Fruit fly (Drosophila melanogaster) whole organism, embryonic: ENCODE data around the gene CG10347.

ENCODE experiments used
- Ada2b ChIP-seq: fragments of 200-800 bp; sonication (Bioruptor generic); IDR thresholded peaks from 2 replicates; pipeline ENCODE4 v1.3.6; 2022; ENCODE audit warnings: missing biosample characterization, missing genetic modification characterization
- Antp ChIP-seq: fragments of 200-800 bp; sonication (Bioruptor generic); optimal IDR thresholded peaks from 3 replicates; lab custom pipeline; 2016; ENCODE audit warnings: missing biosample characterization, missing genetic modification characterization
- BtbVII ChIP-seq: fragments of 200-800 bp; sonication (Bioruptor generic); optimal IDR thresholded peaks from 3 replicates; lab custom pipeline; 2017; ENCODE audit warnings: missing biosample characterization, mild to moderate bottlenecking, missing genetic modification characterization
- CG10959 ChIP-seq: fragments of 200-800 bp; sonication (Bioruptor generic); IDR thresholded peaks from 2 replicates; pipeline ENCODE4 v1.3.6; 2022; ENCODE audit warnings: missing biosample characterization, missing genetic modification characterization
- CG12155 ChIP-seq: fragments of 200-800 bp; sonication (Bioruptor generic); optimal IDR thresholded peaks from 3 replicates; lab custom pipeline; 2016; ENCODE audit warnings: missing biosample characterization, missing genetic modification characterization
- CG13424 ChIP-seq: fragments of 200-800 bp; sonication (Bioruptor generic); optimal IDR thresholded peaks from 2 replicates; lab custom pipeline; 2019; ENCODE audit warnings: missing biosample characterization, mild to moderate bottlenecking, missing genetic modification characterization, moderate library complexity
- CG17912 ChIP-seq: fragments of 200-800 bp; sonication (Bioruptor generic); optimal IDR thresholded peaks from 2 replicates; lab custom pipeline; 2018; ENCODE audit warnings: missing biosample characterization, mild to moderate bottlenecking, missing genetic modification characterization
- CG1832 ChIP-seq: fragments of 200-800 bp; sonication (Bioruptor generic); optimal IDR thresholded peaks from 2 replicates; lab custom pipeline; 2017; ENCODE audit warnings: missing biosample characterization, mild to moderate bottlenecking, missing genetic modification characterization, inconsistent platforms
- CG3065 ChIP-seq: fragments of 200-800 bp; sonication (Bioruptor generic); optimal IDR thresholded peaks from 2 replicates; lab custom pipeline; 2016; ENCODE audit warnings: missing biosample characterization, missing genetic modification characterization
- CG31365 ChIP-seq: fragments of 200-800 bp; sonication (Bioruptor generic); optimal IDR thresholded peaks from 2 replicates; lab custom pipeline; 2018; ENCODE audit warnings: missing biosample characterization, mild to moderate bottlenecking, missing genetic modification characterization
- CG3407 ChIP-seq: fragments of 200-800 bp; sonication (Bioruptor generic); optimal IDR thresholded peaks from 2 replicates; lab custom pipeline; 2018; ENCODE audit warnings: missing biosample characterization, mild to moderate bottlenecking, missing genetic modification characterization
- CG34376 ChIP-seq: fragments of 200-800 bp; sonication (Bioruptor generic); optimal IDR thresholded peaks from 2 replicates; lab custom pipeline; 2018; ENCODE audit warnings: missing biosample characterization, mild to moderate bottlenecking, missing genetic modification characterization
- CG42726 ChIP-seq: fragments of 200-800 bp; sonication (Bioruptor generic); IDR thresholded peaks from 2 replicates; pipeline ENCODE4 v1.3.6; 2022; ENCODE audit warnings: missing biosample characterization, missing genetic modification characterization; ENCODE audit not compliant: partially characterized antibody
- CG7556 ChIP-seq: fragments of 200-800 bp; sonication (Bioruptor generic); optimal IDR thresholded peaks from 2 replicates; lab custom pipeline; 2017; ENCODE audit warnings: missing biosample characterization, mild to moderate bottlenecking, missing genetic modification characterization
- CG9797 ChIP-seq: fragments of 200-800 bp; sonication (Bioruptor generic); optimal IDR thresholded peaks from 3 replicates; lab custom pipeline; 2018; ENCODE audit warnings: missing biosample characterization, mild to moderate bottlenecking, missing genetic modification characterization
- CG9932 ChIP-seq: fragments of 200-800 bp; sonication (Bioruptor generic); IDR thresholded peaks from 2 replicates; pipeline ENCODE4 v1.3.6; 2022; ENCODE audit warnings: missing biosample characterization, missing genetic modification characterization
- Chrac-16 ChIP-seq: fragments of 200-800 bp; sonication (Bioruptor generic); optimal IDR thresholded peaks from 3 replicates; lab custom pipeline; 2016; ENCODE audit warnings: missing biosample characterization, missing genetic modification characterization
- Dp ChIP-seq: fragments of 200-800 bp; sonication (Bioruptor generic); optimal IDR thresholded peaks from 2 replicates; lab custom pipeline; 2018; ENCODE audit warnings: missing biosample characterization, mild to moderate bottlenecking, missing genetic modification characterization, moderate library complexity
- Ets97D ChIP-seq: fragments of 200-800 bp; sonication (Bioruptor generic); optimal IDR thresholded peaks from 3 replicates; lab custom pipeline; 2016; ENCODE audit warnings: missing biosample characterization, missing genetic modification characterization
- Fer2 ChIP-seq: fragments of 200-800 bp; sonication (Bioruptor generic); optimal IDR thresholded peaks from 2 replicates; lab custom pipeline; 2018; ENCODE audit warnings: missing biosample characterization, mild to moderate bottlenecking, missing genetic modification characterization, moderate library complexity
- Gsc ChIP-seq: fragments of 200-800 bp; sonication (Bioruptor generic); IDR thresholded peaks from 2 replicates; pipeline ENCODE4 v1.3.6; 2022; ENCODE audit warnings: missing biosample characterization, missing genetic modification characterization
- Hr51 ChIP-seq, 2 experiments: fragments of 200-800 bp; sonication (Bioruptor generic); optimal IDR thresholded peaks; 2 replicates in 1 of 2; 3 replicates in 1 of 2; lab custom pipeline; 2016 to 2018; ENCODE audit warnings: missing biosample characterization in 2 of 2, missing genetic modification characterization in 2 of 2, mild to moderate bottlenecking in 1 of 2, moderate library complexity in 1 of 2
- Kr ChIP-seq: fragments of 200-800 bp; sonication (Bioruptor generic); optimal IDR thresholded peaks from 2 replicates; lab custom pipeline; 2017; ENCODE audit warnings: missing biosample characterization, mild to moderate bottlenecking, missing genetic modification characterization
- MBD-R2 ChIP-seq: fragments of 200-800 bp; sonication (Bioruptor generic); IDR thresholded peaks from 2 replicates; pipeline ENCODE4 v1.3.6; 2022; ENCODE audit warnings: missing biosample characterization, missing genetic modification characterization
- Med ChIP-seq: fragments of 200-800 bp; sonication (Bioruptor generic); peaks from one replicate; lab custom pipeline; 2016; ENCODE audit warnings: missing biosample characterization, missing genetic modification characterization, mild to moderate bottlenecking, inconsistent platforms, moderate library complexity
- Opbp ChIP-seq: fragments of 200-800 bp; sonication (Bioruptor generic); IDR thresholded peaks from 3 replicates; pipeline ENCODE4 v1.3.6; 2022; ENCODE audit warnings: missing biosample characterization, missing genetic modification characterization; ENCODE audit not compliant: partially characterized antibody
- Optix ChIP-seq: fragments of 200-800 bp; sonication (Bioruptor generic); IDR thresholded peaks from 3 replicates; pipeline ENCODE4 v1.3.6; 2022; ENCODE audit warnings: missing biosample characterization, missing genetic modification characterization
- Taf1 ChIP-seq: fragments of 200-800 bp; sonication (Bioruptor generic); IDR thresholded peaks from 2 replicates; pipeline ENCODE4 v1.3.6; 2022; ENCODE audit warnings: missing biosample characterization, missing genetic modification characterization
- Usf ChIP-seq: fragments of 200-800 bp; sonication (Bioruptor generic); optimal IDR thresholded peaks from 2 replicates; lab custom pipeline; 2017; ENCODE audit warnings: missing genotype, missing biosample characterization, missing genetic modification characterization
- Xbp1 ChIP-seq: fragments of 200-800 bp; sonication (Bioruptor generic); optimal IDR thresholded peaks from 3 replicates; lab custom pipeline; 2016; ENCODE audit warnings: missing biosample characterization, mild to moderate bottlenecking, missing genetic modification characterization
- ap ChIP-seq: fragments of 200-800 bp; sonication (Bioruptor generic); IDR thresholded peaks from 2 replicates; pipeline ENCODE4 v1.3.6; 2022; ENCODE audit warnings: missing biosample characterization, missing genetic modification characterization
- crol ChIP-seq: fragments of 200-800 bp; sonication (Bioruptor generic); IDR thresholded peaks from 2 replicates; pipeline ENCODE4 v1.3.6; 2022; ENCODE audit warnings: missing biosample characterization, missing genetic modification characterization
- exex ChIP-seq: fragments of 200-800 bp; sonication (Bioruptor generic); optimal IDR thresholded peaks from 4 replicates; lab custom pipeline; 2018; ENCODE audit warnings: missing biosample characterization, mild to moderate bottlenecking, missing genetic modification characterization, moderate library complexity
- eyg ChIP-seq: fragments of 200-800 bp; sonication (Bioruptor generic); optimal IDR thresholded peaks from 3 replicates; lab custom pipeline; 2016; ENCODE audit warnings: missing biosample characterization, missing genetic modification characterization
- hth ChIP-seq: fragments of >200 bp; optimal IDR thresholded peaks from 2 replicates; lab custom pipeline; 2017; ENCODE audit warnings: inconsistent platforms
- knrl ChIP-seq: fragments of 200-800 bp; sonication (Bioruptor generic); IDR thresholded peaks from 3 replicates; pipeline ENCODE4 v1.3.6; 2022; ENCODE audit warnings: missing biosample characterization, missing genetic modification characterization; ENCODE audit not compliant: partially characterized antibody
- lmd ChIP-seq: fragments of 200-800 bp; sonication (Bioruptor generic); IDR thresholded peaks from 2 replicates; pipeline ENCODE4 v1.3.6; 2022; ENCODE audit warnings: missing biosample characterization, missing genetic modification characterization
- maf-S ChIP-seq: fragments of 200-800 bp; sonication (Bioruptor generic); optimal IDR thresholded peaks from 2 replicates; lab custom pipeline; 2016; ENCODE audit warnings: missing biosample characterization, missing genetic modification characterization
- nerfin-2 ChIP-seq: fragments of 200-800 bp; sonication (Bioruptor generic); IDR thresholded peaks from 2 replicates; pipeline ENCODE4 v1.3.6; 2022; ENCODE audit warnings: missing biosample characterization, missing genetic modification characterization; ENCODE audit not compliant: partially characterized antibody
- otp ChIP-seq: fragments of 200-800 bp; sonication (Bioruptor generic); IDR thresholded peaks from 3 replicates; pipeline ENCODE4, ENCODE4 v1.3.6; 2022; ENCODE audit warnings: missing biosample characterization, missing genetic modification characterization
- pan ChIP-seq, 4 experiments: fragments of >200 bp in 3 of 4; fragments of 200-800 bp in 1 of 4; sonication (Bioruptor generic) in 1 of 4; optimal IDR thresholded peaks in 3 of 4; IDR thresholded peaks in 1 of 4; 2 replicates each; pipeline versions ENCODE4 v1.3.6 to Lab custom; 2017 to 2022; ENCODE audit warnings: missing biosample characterization in 2 of 4, missing genetic modification characterization in 2 of 4, mixed read lengths in 1 of 4
- phol ChIP-seq: fragments of 200-800 bp; sonication (Bioruptor generic); optimal IDR thresholded peaks from 3 replicates; lab custom pipeline; 2018; ENCODE audit warnings: missing biosample characterization, mild to moderate bottlenecking, missing genetic modification characterization, moderate library complexity
- row ChIP-seq: fragments of 200-800 bp; sonication (Bioruptor generic); IDR thresholded peaks from 3 replicates; pipeline ENCODE4 v1.3.6; 2022; ENCODE audit warnings: missing biosample characterization, missing genetic modification characterization
- sd ChIP-seq: fragments of 200-800 bp; sonication (Bioruptor generic); optimal IDR thresholded peaks from 3 replicates; lab custom pipeline; 2018; ENCODE audit warnings: missing biosample characterization, mild to moderate bottlenecking, missing genetic modification characterization, moderate library complexity
- sim ChIP-seq: fragments of 200-800 bp; sonication (Bioruptor generic); IDR thresholded peaks from 2 replicates; pipeline ENCODE4 v1.3.6; 2022; ENCODE audit warnings: missing biosample characterization, missing genetic modification characterization
- tio ChIP-seq: fragments of 200-800 bp; sonication (Bioruptor generic); optimal IDR thresholded peaks from 2 replicates; lab custom pipeline; 2017; ENCODE audit warnings: missing biosample characterization, missing genetic modification characterization, inconsistent platforms
- trem ChIP-seq: fragments of 200-800 bp; optimal IDR thresholded peaks from 3 replicates; lab custom pipeline; 2019; ENCODE audit warnings: missing biosample characterization, mild to moderate bottlenecking, missing genetic modification characterization, moderate library complexity
- vnd ChIP-seq: fragments of 200-800 bp; sonication (Bioruptor generic); IDR thresholded peaks from 3 replicates; pipeline ENCODE4 v1.3.6; 2022; ENCODE audit warnings: missing biosample characterization, missing genetic modification characterization; ENCODE audit not compliant: partially characterized antibody
- wdn ChIP-seq: fragments of 200-800 bp; sonication (Bioruptor generic); IDR thresholded peaks from 2 replicates; pipeline ENCODE4 v1.3.6; 2022; ENCODE audit warnings: missing biosample characterization, missing genetic modification characterization
- wor ChIP-seq: fragments of 200-800 bp; sonication (Bioruptor generic); IDR thresholded peaks from 2 replicates; pipeline ENCODE4 v1.3.6; 2022; ENCODE audit warnings: missing biosample characterization, missing genetic modification characterization
- z ChIP-seq: fragments of 200-800 bp; sonication (Bioruptor generic); IDR thresholded peaks from 3 replicates; pipeline ENCODE4 v1.3.6; 2022; ENCODE audit warnings: missing biosample characterization, missing genetic modification characterization

CG10347 gene

DNA sequence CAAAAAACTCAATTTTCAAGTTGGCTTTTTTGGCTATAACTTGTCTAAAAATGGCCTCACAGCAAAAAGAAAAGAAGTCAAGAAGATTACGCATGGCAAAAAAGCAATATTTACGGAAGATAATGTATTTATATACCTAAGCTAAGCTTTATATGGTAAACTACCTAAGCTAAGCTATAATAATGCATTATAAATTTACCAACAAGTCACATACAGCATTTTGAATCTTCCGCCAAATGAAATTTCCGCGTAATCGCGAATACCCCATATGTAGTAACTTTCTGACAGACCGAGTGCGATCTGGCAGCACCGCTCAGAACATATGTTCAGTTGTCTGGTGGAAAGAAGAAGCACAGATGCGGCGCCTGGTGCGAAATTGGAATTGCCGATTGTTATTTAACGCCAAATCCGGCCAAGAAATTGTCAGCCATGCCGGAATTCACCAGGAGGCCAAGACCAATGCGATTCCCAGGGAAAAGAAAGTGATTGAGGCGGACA lies 37.0 kb upstream of the CG10347 start, which contains the start of gene sicily (continued):
- TF ChIP-seq Ets97D (GFP tag; lab: Kevin White, UChicago) (peak; percentile 46), CG42726 (GFP tag; lab: Robert Waterston, UW) (no peak), ap (GFP tag; lab: Robert Waterston, UW) (no peak), eyg (GFP tag; lab: Kevin White, UChicago) (no peak), Hr51 (GFP tag; optimal IDR thresholded peaks at IDR 0.05; lab: Kevin White, UChicago) (no peak), lmd (GFP tag; lab: Robert Waterston, UW) (no peak), tio (GFP tag; lab: Kevin White, UChicago) (no peak), BtbVII (GFP tag; lab: Kevin White, UChicago) (no peak), Gsc (GFP tag; lab: Robert Waterston, UW) (no peak), Fer2 (tag; lab: Kevin White, UChicago) (no peak), CG34376 (GFP tag; lab: Kevin White, UChicago) (no peak), wdn (GFP tag; lab: Robert Waterston, UW) (no peak), Usf (GFP tag; lab: Kevin White, UChicago) (no peak), wor (GFP tag; lab: Robert Waterston, UW) (no peak), Dp (GFP tag; lab: Kevin White, UChicago) (peak; percentile 85), exex (tag; lab: Kevin White, UChicago) (no peak), CG7556 (GFP tag; lab: Kevin White, UChicago) (no peak), trem (tag; lab: Kevin White, UChicago) (peak; percentile 34), crol (no peak), Antp (no peak), MBD-R2 (peak; percentile 99), CG3065 (GFP tag; lab: Kevin White, UChicago) (no peak), CG17912 (GFP tag; lab: Kevin White, UChicago) (no peak), row (peak; percentile 63; the same call in 2 of the 3 replicates), Kr (GFP tag; lab: Kevin White, UChicago) (no peak), pan (optimal IDR thresholded peaks at IDR 0.05; lab: Kevin White, UChicago) (no peak), pan (GFP tag; optimal IDR thresholded peaks at IDR 0.05 in 1 of 2, IDR thresholded peaks at IDR 0.05 in 1 of 2) (no peak), sim (no peak), CG31365 (tag; lab: Kevin White, UChicago) (no peak), Opbp (GFP tag; lab: Robert Waterston, UW) (no peak), CG9797 (GFP tag; lab: Kevin White, UChicago) (peak; percentile 25), maf-S (GFP tag; lab: Kevin White, UChicago) (no peak), CG12155 (GFP tag; lab: Kevin White, UChicago) (no peak), vnd (GFP tag; lab: Robert Waterston, UW) (no peak), Chrac-16 (GFP tag; lab: Kevin White, UChicago) (no peak), knrl (GFP tag; lab: Robert Waterston, UW) (no peak), CG13424 (tag; lab: Kevin White, UChicago) (no peak), Optix (no peak), Ada2b (GFP tag; lab: Robert Waterston, UW) (no peak), nerfin-2 (GFP tag; lab: Robert Waterston, UW) (no peak), CG10959 (no peak), phol (peak; percentile 19), CG9932 (GFP tag; lab: Robert Waterston, UW) (0 out of 2 replicates have a peak, but pooled peaks have one; percentile 23), CG1832 (no peak), Xbp1 (no peak), Med (GFP tag; lab: Kevin White, UChicago) (peak; percentile 80), Taf1 (GFP tag; lab: Robert Waterston, UW) (no peak), otp (GFP tag; lab: Robert Waterston, UW) (no peak), sd (tag; lab: Kevin White, UChicago) (no peak), CG3407 (GFP tag; lab: Kevin White, UChicago) (no peak), z (no peak), hth (lab: Kevin White, UChicago) (no peak)
